Fruit fly (Drosophila melanogaster) whole organism, embryonic: ENCODE data around the gene AANATL3.
A peak's percentile ranks its signal among the peaks of the same experiment; 100 is the strongest.

Experiments
- ATbp ChIP-seq: fragments of 200-800 bp; sonication (Bioruptor generic); optimal IDR thresholded peaks from 2 replicates; lab custom pipeline; 2017; ENCODE audit warnings: missing biosample characterization, mild to moderate bottlenecking, missing genetic modification characterization, missing genetic modification reagents
- Abd-B ChIP-seq: fragments of 200-800 bp; sonication (Bioruptor generic); optimal IDR thresholded peaks from 2 replicates; lab custom pipeline; 2018; ENCODE audit warnings: missing biosample characterization, mild to moderate bottlenecking, missing genetic modification characterization, moderate library complexity
- Blimp-1 ChIP-seq: fragments of 200-800 bp; sonication (Bioruptor generic); optimal IDR thresholded peaks from 3 replicates; lab custom pipeline; 2018; ENCODE audit warnings: missing biosample characterization, missing genetic modification characterization, mild to moderate bottlenecking, moderate library complexity, missing genetic modification reagents
- BtbVII ChIP-seq: fragments of 200-800 bp; sonication (Bioruptor generic); optimal IDR thresholded peaks from 3 replicates; lab custom pipeline; 2017; ENCODE audit warnings: missing biosample characterization, mild to moderate bottlenecking, missing genetic modification characterization
- Bteb2 ChIP-seq: fragments of 200-800 bp; sonication (Bioruptor generic); optimal IDR thresholded peaks from 2 replicates; lab custom pipeline; 2016; ENCODE audit warnings: missing biosample characterization, missing genetic modification characterization
- CG10209 ChIP-seq: fragments of 200-800 bp; sonication (Bioruptor generic); optimal IDR thresholded peaks from 3 replicates; lab custom pipeline; 2017; ENCODE audit warnings: missing biosample characterization, mild to moderate bottlenecking, missing genetic modification characterization, missing genetic modification reagents
- CG10366 ChIP-seq: fragments of 200-800 bp; sonication (Bioruptor generic); IDR thresholded peaks from 2 replicates; pipeline ENCODE4 v1.3.6; 2022; ENCODE audit warnings: missing biosample characterization, missing genetic modification characterization
- CG12155 ChIP-seq: fragments of 200-800 bp; sonication (Bioruptor generic); optimal IDR thresholded peaks from 3 replicates; lab custom pipeline; 2016; ENCODE audit warnings: missing biosample characterization, missing genetic modification characterization
- CG12299 ChIP-seq: fragments of 200-800 bp; sonication (Bioruptor generic); optimal IDR thresholded peaks from 2 replicates; lab custom pipeline; 2018; ENCODE audit warnings: missing biosample characterization, mild to moderate bottlenecking, missing genetic modification characterization
- CG12769 ChIP-seq: fragments of 200-800 bp; sonication (Bioruptor generic); optimal IDR thresholded peaks from 2 replicates; lab custom pipeline; 2019; ENCODE audit warnings: missing biosample characterization, mild to moderate bottlenecking, missing genetic modification characterization, moderate library complexity
- CG14014 ChIP-seq: fragments of 200-800 bp; sonication (Bioruptor generic); IDR thresholded peaks from 2 replicates; pipeline ENCODE4 v1.3.6; 2022; ENCODE audit warnings: missing biosample characterization, missing genetic modification characterization
- CG15601 ChIP-seq: fragments of 200-800 bp; sonication (Bioruptor generic); optimal IDR thresholded peaks from 3 replicates; lab custom pipeline; 2019; ENCODE audit warnings: missing biosample characterization, mild to moderate bottlenecking, missing genetic modification characterization, moderate library complexity
- CG18011 ChIP-seq: fragments of 200-800 bp; sonication (Bioruptor generic); optimal IDR thresholded peaks from 2 replicates; lab custom pipeline; 2017; ENCODE audit warnings: missing biosample characterization, missing genetic modification characterization, mild to moderate bottlenecking, moderate library complexity, missing genotype
- CG2712 ChIP-seq: fragments of 200-800 bp; optimal IDR thresholded peaks from 3 replicates; lab custom pipeline; 2019; ENCODE audit warnings: missing biosample characterization, mild to moderate bottlenecking, missing genetic modification characterization, moderate library complexity
- CG31224 ChIP-seq: fragments of 200-800 bp; sonication (Bioruptor generic); IDR thresholded peaks from 2 replicates; pipeline ENCODE4 v1.3.6; 2022; ENCODE audit warnings: missing biosample characterization, missing genetic modification characterization
- CG3281 ChIP-seq: fragments of 200-800 bp; sonication (Bioruptor generic); optimal IDR thresholded peaks from 3 replicates; lab custom pipeline; 2017; ENCODE audit warnings: missing biosample characterization, mild to moderate bottlenecking, missing genetic modification characterization
- CG3847 ChIP-seq: fragments of 200-800 bp; sonication (Bioruptor generic); IDR thresholded peaks from 2 replicates; pipeline ENCODE4 v1.3.6; 2022; ENCODE audit warnings: missing biosample characterization, missing genetic modification characterization
- CG5953 ChIP-seq: fragments of 200-800 bp; sonication (Bioruptor generic); IDR thresholded peaks from 2 replicates; pipeline ENCODE4 v1.3.6; 2022; ENCODE audit warnings: missing biosample characterization, missing genetic modification characterization
- CG6175 ChIP-seq: fragments of 200-800 bp; sonication (Bioruptor generic); IDR thresholded peaks from 3 replicates; pipeline ENCODE4 v1.3.6; 2022; ENCODE audit warnings: missing biosample characterization, missing genetic modification characterization
- CG6765 ChIP-seq: fragments of 200-800 bp; sonication (Bioruptor generic); optimal IDR thresholded peaks from 3 replicates; lab custom pipeline; 2017; ENCODE audit warnings: missing biosample characterization, mild to moderate bottlenecking, missing genetic modification characterization
- CG7928 ChIP-seq: fragments of 200-800 bp; sonication (Bioruptor generic); optimal IDR thresholded peaks from 2 replicates; lab custom pipeline; 2017; ENCODE audit warnings: missing biosample characterization, mild to moderate bottlenecking, missing genetic modification characterization
- CG8359 ChIP-seq: fragments of 200-800 bp; sonication (Bioruptor generic); optimal IDR thresholded peaks from 2 replicates; lab custom pipeline; 2017; ENCODE audit warnings: missing biosample characterization, mild to moderate bottlenecking, missing genetic modification characterization, borderline replicate concordance
- CG9876 ChIP-seq: fragments of 200-800 bp; sonication (Bioruptor generic); optimal IDR thresholded peaks from 2 replicates; lab custom pipeline; 2016; ENCODE audit warnings: missing biosample characterization, missing genetic modification characterization
- Chrac-16 ChIP-seq: fragments of 200-800 bp; sonication (Bioruptor generic); optimal IDR thresholded peaks from 3 replicates; lab custom pipeline; 2016; ENCODE audit warnings: missing biosample characterization, missing genetic modification characterization
- D19B ChIP-seq: fragments of 200-800 bp; sonication (Bioruptor generic); optimal IDR thresholded peaks from 2 replicates; lab custom pipeline; 2017; ENCODE audit warnings: missing biosample characterization, mild to moderate bottlenecking, missing genetic modification characterization
- Doc2 ChIP-seq: fragments of 200-800 bp; sonication (Bioruptor generic); IDR thresholded peaks from 2 replicates; pipeline ENCODE4 v1.3.6; 2022; ENCODE audit warnings: missing biosample characterization, missing genetic modification characterization
- Eip74EF ChIP-seq, 2 experiments: fragments of 200-800 bp in 1 of 2; fragments of >200 bp in 1 of 2; sonication (Bioruptor generic) in 1 of 2; optimal IDR thresholded peaks; 2 replicates each; lab custom pipeline; 2017 to 2019; ENCODE audit warnings: missing biosample characterization in 2 of 2, missing genetic modification characterization in 2 of 2, mild to moderate bottlenecking in 1 of 2, moderate library complexity in 1 of 2
- Fer3 ChIP-seq: fragments of 200-800 bp; sonication (Bioruptor generic); optimal IDR thresholded peaks from 2 replicates; lab custom pipeline; 2018; ENCODE audit warnings: missing biosample characterization, mild to moderate bottlenecking, missing genetic modification characterization, moderate library complexity
- Hand ChIP-seq: fragments of 200-800 bp; sonication (Bioruptor generic); optimal IDR thresholded peaks from 2 replicates; lab custom pipeline; 2017; ENCODE audit warnings: mild to moderate bottlenecking, missing biosample characterization, missing genetic modification reagents, missing genetic modification characterization
- Hmx ChIP-seq: fragments of 200-800 bp; sonication (Bioruptor generic); optimal IDR thresholded peaks from 2 replicates; lab custom pipeline; 2016; ENCODE audit warnings: missing biosample characterization, missing genetic modification characterization
- Hr51 ChIP-seq, 2 experiments: fragments of 200-800 bp; sonication (Bioruptor generic); optimal IDR thresholded peaks; 2 replicates in 1 of 2; 3 replicates in 1 of 2; lab custom pipeline; 2016 to 2018; ENCODE audit warnings: missing biosample characterization in 2 of 2, missing genetic modification characterization in 2 of 2, mild to moderate bottlenecking in 1 of 2, moderate library complexity in 1 of 2
- PHDP ChIP-seq: fragments of 200-800 bp; sonication (Bioruptor generic); optimal IDR thresholded peaks from 3 replicates; lab custom pipeline; 2018; ENCODE audit warnings: missing biosample characterization, mild to moderate bottlenecking, missing genetic modification characterization, moderate library complexity
- Poxn ChIP-seq: fragments of 200-800 bp; sonication (Bioruptor generic); IDR thresholded peaks from 2 replicates; pipeline ENCODE4 v1.3.6; 2022; ENCODE audit warnings: missing biosample characterization, missing genetic modification characterization
- Sox102F ChIP-seq: fragments of 200-800 bp; sonication (Bioruptor generic); optimal IDR thresholded peaks from 2 replicates; lab custom pipeline; 2018; ENCODE audit warnings: missing biosample characterization, mild to moderate bottlenecking, missing genetic modification characterization, moderate library complexity
- Sry-β ChIP-seq: fragments of 200-800 bp; sonication (Bioruptor generic); optimal IDR thresholded peaks from 2 replicates; lab custom pipeline; 2018; ENCODE audit warnings: missing biosample characterization, mild to moderate bottlenecking, missing genetic modification characterization, moderate library complexity
- TFAM ChIP-seq: fragments of 200-800 bp; sonication (Bioruptor generic); optimal IDR thresholded peaks from 2 replicates; lab custom pipeline; 2017; ENCODE audit warnings: missing biosample characterization, missing genetic modification characterization, inconsistent platforms
- Xrp1 ChIP-seq: fragments of 200-800 bp; sonication (Bioruptor generic); IDR thresholded peaks from 2 replicates; pipeline ENCODE4 v1.3.6; 2022; ENCODE audit warnings: missing biosample characterization, missing genetic modification characterization
- amos ChIP-seq: fragments of 200-800 bp; sonication (Bioruptor generic); IDR thresholded peaks from 2 replicates; pipeline ENCODE4 v1.3.6; 2022; ENCODE audit warnings: missing biosample characterization, missing genetic modification characterization; ENCODE audit not compliant: partially characterized antibody
- crc ChIP-seq: fragments of 200-800 bp; sonication (Bioruptor generic); optimal IDR thresholded peaks from 2 replicates; lab custom pipeline; 2016; ENCODE audit warnings: missing biosample characterization, missing genetic modification characterization
- dan ChIP-seq: fragments of 200-800 bp; sonication (Bioruptor generic); IDR thresholded peaks from 2 replicates; pipeline ENCODE4 v1.3.6; 2022; ENCODE audit warnings: missing biosample characterization, missing genetic modification characterization
- mld ChIP-seq: fragments of 200-800 bp; sonication (Bioruptor generic); IDR thresholded peaks from 3 replicates; pipeline ENCODE4 v1.3.6; 2022; ENCODE audit warnings: missing biosample characterization, missing genetic modification characterization; ENCODE audit not compliant: partially characterized antibody
- oc ChIP-seq: fragments of 200-800 bp; sonication (Bioruptor generic); optimal IDR thresholded peaks from 2 replicates; lab custom pipeline; 2018; ENCODE audit warnings: missing biosample characterization, mild to moderate bottlenecking, missing genetic modification characterization, moderate library complexity
- org-1 ChIP-seq: fragments of 200-800 bp; sonication (Bioruptor generic); optimal IDR thresholded peaks from 2 replicates; lab custom pipeline; 2017; ENCODE audit warnings: missing biosample characterization, missing genetic modification characterization
- so ChIP-seq: fragments of 200-800 bp; sonication (Bioruptor generic); IDR thresholded peaks from 3 replicates; pipeline ENCODE4 v1.3.6; 2022; ENCODE audit warnings: missing biosample characterization, missing genetic modification characterization
- sqz ChIP-seq: fragments of 200-800 bp; sonication (Bioruptor generic); optimal IDR thresholded peaks from 3 replicates; lab custom pipeline; 2018; ENCODE audit warnings: missing biosample characterization, mild to moderate bottlenecking, missing genetic modification characterization
- tin ChIP-seq: fragments of 200-800 bp; sonication (Bioruptor generic); optimal IDR thresholded peaks from 3 replicates; lab custom pipeline; 2016; ENCODE audit warnings: missing biosample characterization, missing genetic modification characterization
- tio ChIP-seq: fragments of 200-800 bp; sonication (Bioruptor generic); optimal IDR thresholded peaks from 2 replicates; lab custom pipeline; 2017; ENCODE audit warnings: missing biosample characterization, missing genetic modification characterization, inconsistent platforms
- tna ChIP-seq: fragments of 200-800 bp; sonication (Bioruptor generic); IDR thresholded peaks from 2 replicates; pipeline ENCODE4 v1.3.6; 2022; ENCODE audit warnings: missing biosample characterization, missing genetic modification characterization; ENCODE audit not compliant: partially characterized antibody
- unc-4 ChIP-seq: fragments of 200-800 bp; sonication (Bioruptor generic); IDR thresholded peaks from 2 replicates; pipeline ENCODE4 v1.3.6; 2022; ENCODE audit warnings: missing biosample characterization, missing genetic modification characterization; ENCODE audit not compliant: partially characterized antibody
- wor ChIP-seq: fragments of 200-800 bp; sonication (Bioruptor generic); IDR thresholded peaks from 2 replicates; pipeline ENCODE4 v1.3.6; 2022; ENCODE audit warnings: missing biosample characterization, missing genetic modification characterization

Gene AANATL3

dm6 chr2L:20005064-20005463, 20.5 kb downstream of the AANATL3 start (continued):
- TF ChIP-seq wor (GFP tag; lab: Robert Waterston, UW): no peak
- TF ChIP-seq D19B: no peak
- no peak for TF ChIP-seq CG7928 (GFP tag; lab: Kevin White, UChicago)
- TF ChIP-seq mld: no peak
- no peak for TF ChIP-seq Hmx (GFP tag; lab: Kevin White, UChicago)
- TF ChIP-seq Poxn: no peak
- peak; percentile 69 for TF ChIP-seq Abd-B (GFP tag; lab: Kevin White, UChicago)
- no peak for TF ChIP-seq unc-4 (GFP tag; lab: Robert Waterston, UW)
- peak; percentile 29 for TF ChIP-seq CG12769 (tag; lab: Kevin White, UChicago)
- no peak for TF ChIP-seq CG5953 (GFP tag; lab: Robert Waterston, UW)
- TF ChIP-seq CG18011: no peak
- peak; percentile 19 for TF ChIP-seq CG15601 (tag; lab: Kevin White, UChicago)
- no peak for TF ChIP-seq Doc2
- TF ChIP-seq oc: peak; percentile 82
- no peak for TF ChIP-seq CG10366 (GFP tag; lab: Robert Waterston, UW)
- no peak for TF ChIP-seq Fer3 (tag; lab: Kevin White, UChicago)
- no peak for TF ChIP-seq tio
- TF ChIP-seq sqz (GFP tag; lab: Kevin White, UChicago): no peak

dm6 chr2L:20004341-20004740, 21.3 kb downstream of the AANATL3 start:
- peak; percentile 6; the same call in 1 of the 2 replicates for TF ChIP-seq Xrp1
- peak; percentile 58 for TF ChIP-seq ATbp (GFP tag; lab: Kevin White, UChicago)
- no peak for TF ChIP-seq so (GFP tag; lab: Robert Waterston, UW)
- no peak for TF ChIP-seq Chrac-16
- TF ChIP-seq CG3281 (GFP tag; lab: Kevin White, UChicago): no peak
- TF ChIP-seq CG12155 (GFP tag; lab: Kevin White, UChicago): no peak
- no peak for TF ChIP-seq CG12299
- no peak for TF ChIP-seq Bteb2 (GFP tag; lab: Kevin White, UChicago)
- TF ChIP-seq CG5953 (GFP tag; lab: Robert Waterston, UW): no peak
- peak; percentile 38 for TF ChIP-seq CG10209 (GFP tag; lab: Kevin White, UChicago)
- no peak for TF ChIP-seq CG3847 (GFP tag; lab: Robert Waterston, UW)
- TF ChIP-seq Hand: no peak
- TF ChIP-seq crc (GFP tag; lab: Kevin White, UChicago): no peak
- TF ChIP-seq Hr51 (GFP tag; optimal IDR thresholded peaks at IDR 0.05; lab: Kevin White, UChicago): no peak
- no peak for TF ChIP-seq amos
- TF ChIP-seq CG31224 (GFP tag; lab: Robert Waterston, UW): no peak
- no peak for TF ChIP-seq tin (GFP tag; lab: Kevin White, UChicago)
- TF ChIP-seq tna (GFP tag; lab: Robert Waterston, UW): no peak
- no peak for TF ChIP-seq dan
- TF ChIP-seq Blimp-1 (GFP tag; lab: Kevin White, UChicago): no peak
- no peak for TF ChIP-seq TFAM (GFP tag; lab: Kevin White, UChicago)
- no peak for TF ChIP-seq org-1 (GFP tag; lab: Kevin White, UChicago)
- TF ChIP-seq CG8359: no peak
- no peak for TF ChIP-seq Sox102F (GFP tag; lab: Kevin White, UChicago)
- TF ChIP-seq PHDP (tag; lab: Kevin White, UChicago): no peak
- TF ChIP-seq CG6175 (GFP tag; lab: Robert Waterston, UW): no peak
- no peak for TF ChIP-seq CG6765 (GFP tag; lab: Kevin White, UChicago)
- no peak for TF ChIP-seq Eip74EF (GFP tag; optimal IDR thresholded peaks at IDR 0.05; lab: Kevin White, UChicago)
- TF ChIP-seq BtbVII (GFP tag; lab: Kevin White, UChicago): no peak
- peak; percentile 28; the same call in 1 of the 2 replicates for TF ChIP-seq CG14014 (GFP tag; lab: Robert Waterston, UW)
- TF ChIP-seq CG2712 (tag; lab: Kevin White, UChicago): no peak
- no peak for TF ChIP-seq Sry-β
- no peak for TF ChIP-seq CG9876 (GFP tag; lab: Kevin White, UChicago)
